Fruit fly (Drosophila melanogaster) whole organism, embryonic: ENCODE measurements around the gene Pink1.

Experiments
- Ada2b ChIP-seq: fragments of 200-800 bp; sonication (Bioruptor generic); IDR thresholded peaks from 2 replicates; pipeline ENCODE4 v1.3.6; 2022; ENCODE audit warnings: missing biosample characterization, missing genetic modification characterization
- Atf6 ChIP-seq: fragments of 200-800 bp; sonication (Bioruptor generic); IDR thresholded peaks from 2 replicates; pipeline ENCODE4 v1.3.6; 2022; ENCODE audit warnings: missing biosample characterization, missing genetic modification characterization
- Awh ChIP-seq: fragments of 200-800 bp; sonication (Bioruptor generic); IDR thresholded peaks from 2 replicates; pipeline ENCODE4, ENCODE4 v1.3.6; 2022; ENCODE audit warnings: missing biosample characterization, missing genetic modification characterization
- B-H2 ChIP-seq: fragments of 200-800 bp; sonication (Bioruptor generic); optimal IDR thresholded peaks from 2 replicates; lab custom pipeline; 2018; ENCODE audit warnings: missing biosample characterization, mild to moderate bottlenecking, missing genetic modification characterization
- CG10565 ChIP-seq: fragments of 200-800 bp; sonication (Bioruptor generic); optimal IDR thresholded peaks from 3 replicates; lab custom pipeline; 2016; ENCODE audit warnings: missing biosample characterization, mild to moderate bottlenecking, missing genetic modification characterization
- CG11085 ChIP-seq: fragments of 200-800 bp; sonication (Bioruptor generic); IDR thresholded peaks from 2 replicates; pipeline ENCODE4 v1.3.6; 2022; ENCODE audit warnings: missing biosample characterization, missing genetic modification characterization
- CG11696 ChIP-seq: fragments of 200-800 bp; sonication (Bioruptor generic); IDR thresholded peaks from 2 replicates; pipeline ENCODE4 v1.3.6; 2022; ENCODE audit warnings: missing biosample characterization, missing genetic modification characterization
- CG12155 ChIP-seq: fragments of 200-800 bp; sonication (Bioruptor generic); optimal IDR thresholded peaks from 3 replicates; lab custom pipeline; 2016; ENCODE audit warnings: missing biosample characterization, missing genetic modification characterization
- CG12299 ChIP-seq: fragments of 200-800 bp; sonication (Bioruptor generic); optimal IDR thresholded peaks from 2 replicates; lab custom pipeline; 2018; ENCODE audit warnings: missing biosample characterization, mild to moderate bottlenecking, missing genetic modification characterization
- CG13894 ChIP-seq: fragments of 200-800 bp; sonication (Bioruptor generic); optimal IDR thresholded peaks from 3 replicates; lab custom pipeline; 2018; ENCODE audit warnings: missing biosample characterization, mild to moderate bottlenecking, missing genetic modification characterization, moderate library complexity
- CG17359 ChIP-seq: fragments of 200-800 bp; sonication (Bioruptor generic); optimal IDR thresholded peaks from 3 replicates; lab custom pipeline; 2018; ENCODE audit warnings: missing biosample characterization, mild to moderate bottlenecking, missing genetic modification characterization, moderate library complexity
- CG17361 ChIP-seq: fragments of 200-800 bp; sonication (Bioruptor generic); IDR thresholded peaks from 3 replicates; pipeline ENCODE4 v1.3.6; 2022; ENCODE audit warnings: missing biosample characterization, missing genetic modification characterization
- CG17612 ChIP-seq: fragments of 200-800 bp; sonication (Bioruptor generic); IDR thresholded peaks from 2 replicates; pipeline ENCODE4 v1.3.6; 2022; ENCODE audit warnings: missing biosample characterization, missing genetic modification characterization
- CG18476 ChIP-seq: fragments of 200-800 bp; sonication (Bioruptor generic); optimal IDR thresholded peaks from 2 replicates; lab custom pipeline; 2016; ENCODE audit warnings: missing biosample characterization, mild to moderate bottlenecking, missing genetic modification characterization
- CG33213 ChIP-seq: fragments of 200-800 bp; sonication (Bioruptor generic); optimal IDR thresholded peaks from 3 replicates; lab custom pipeline; 2016; ENCODE audit warnings: missing biosample characterization, missing genetic modification characterization
- CG6254 ChIP-seq: fragments of 200-800 bp; sonication (Bioruptor generic); optimal IDR thresholded peaks from 3 replicates; lab custom pipeline; 2017; ENCODE audit warnings: mild to moderate bottlenecking, missing biosample characterization, missing genetic modification reagents, missing genetic modification characterization
- CG6683 ChIP-seq: fragments of 200-800 bp; sonication (Bioruptor generic); optimal IDR thresholded peaks from 2 replicates; lab custom pipeline; 2017; ENCODE audit warnings: missing biosample characterization, mild to moderate bottlenecking, missing genetic modification characterization, missing genetic modification reagents
- CG6791 ChIP-seq: fragments of 200-800 bp; sonication (Bioruptor generic); IDR thresholded peaks from 3 replicates; pipeline ENCODE4 v1.3.6; 2022; ENCODE audit warnings: missing biosample characterization, missing genetic modification characterization; ENCODE audit not compliant: partially characterized antibody
- CG6813 ChIP-seq: fragments of 200-800 bp; sonication (Bioruptor generic); optimal IDR thresholded peaks from 2 replicates; lab custom pipeline; 2017; ENCODE audit warnings: missing biosample characterization, missing genetic modification characterization, mild to moderate bottlenecking, moderate library complexity, missing genetic modification reagents
- CG7987 ChIP-seq: fragments of 200-800 bp; sonication (Bioruptor generic); optimal IDR thresholded peaks from 2 replicates; lab custom pipeline; 2018; ENCODE audit warnings: missing biosample characterization, mild to moderate bottlenecking, missing genetic modification characterization, moderate library complexity
- CG8478 ChIP-seq: fragments of >200 bp; optimal IDR thresholded peaks from 2 replicates; lab custom pipeline; 2018
- Dbx ChIP-seq: fragments of 200-800 bp; sonication (Bioruptor generic); IDR thresholded peaks from 3 replicates; pipeline ENCODE4 v1.3.6; 2022; ENCODE audit warnings: missing biosample characterization, missing genetic modification characterization
- Deaf1 ChIP-seq: fragments of 200-800 bp; optimal IDR thresholded peaks from 3 replicates; lab custom pipeline; 2019; ENCODE audit warnings: missing biosample characterization, mild to moderate bottlenecking, missing genetic modification characterization, moderate library complexity
- Dip3 ChIP-seq: fragments of 200-800 bp; sonication (Bioruptor generic); optimal IDR thresholded peaks from 3 replicates; lab custom pipeline; 2016; ENCODE audit warnings: missing biosample characterization, missing genetic modification characterization
- Dref ChIP-seq: fragments of 200-800 bp; sonication (Bioruptor generic); IDR thresholded peaks from 2 replicates; pipeline ENCODE4 v1.3.6; 2022; ENCODE audit warnings: missing biosample characterization, missing genetic modification characterization
- E2f1 ChIP-seq: fragments of 200-800 bp; sonication (Bioruptor generic); IDR thresholded peaks from 2 replicates; pipeline ENCODE4 v1.3.6; 2022; ENCODE audit warnings: missing biosample characterization, missing genetic modification characterization
- Ets97D ChIP-seq: fragments of 200-800 bp; sonication (Bioruptor generic); optimal IDR thresholded peaks from 3 replicates; lab custom pipeline; 2016; ENCODE audit warnings: missing biosample characterization, missing genetic modification characterization
- H15 ChIP-seq: fragments of 200-800 bp; sonication (Bioruptor generic); IDR thresholded peaks from 3 replicates; pipeline ENCODE4 v1.3.6; 2022; ENCODE audit warnings: missing biosample characterization, missing genetic modification characterization
- HLH54F ChIP-seq: fragments of 200-800 bp; sonication (Bioruptor generic); optimal IDR thresholded peaks from 3 replicates; lab custom pipeline; 2016; ENCODE audit warnings: missing biosample characterization, missing genetic modification characterization
- Lpt ChIP-seq: fragments of >200 bp; optimal IDR thresholded peaks from 2 replicates; lab custom pipeline; 2018; ENCODE audit warnings: missing biosample characterization, missing genetic modification characterization
- Max ChIP-seq: fragments of 200-800 bp; sonication (Bioruptor generic); optimal IDR thresholded peaks from 2 replicates; lab custom pipeline; 2016; ENCODE audit warnings: missing biosample characterization, mild to moderate bottlenecking, missing genetic modification characterization
- Med ChIP-seq: fragments of 200-800 bp; sonication (Bioruptor generic); peaks from one replicate; lab custom pipeline; 2016; ENCODE audit warnings: missing biosample characterization, missing genetic modification characterization, mild to moderate bottlenecking, inconsistent platforms, moderate library complexity
- Rfx ChIP-seq: fragments of 200-800 bp; sonication (Bioruptor generic); IDR thresholded peaks from 2 replicates; pipeline ENCODE4 v1.3.6; 2022; ENCODE audit warnings: missing biosample characterization, missing genetic modification characterization
- Usf ChIP-seq: fragments of 200-800 bp; sonication (Bioruptor generic); optimal IDR thresholded peaks from 2 replicates; lab custom pipeline; 2017; ENCODE audit warnings: missing genotype, missing biosample characterization, missing genetic modification characterization
- Vsx1 ChIP-seq: fragments of 200-800 bp; sonication (Bioruptor generic); optimal IDR thresholded peaks from 2 replicates; lab custom pipeline; 2017; ENCODE audit warnings: missing biosample characterization, mild to moderate bottlenecking, missing genetic modification characterization, missing genetic modification reagents
- Xrp1 ChIP-seq: fragments of 200-800 bp; sonication (Bioruptor generic); IDR thresholded peaks from 2 replicates; pipeline ENCODE4 v1.3.6; 2022; ENCODE audit warnings: missing biosample characterization, missing genetic modification characterization
- aop ChIP-seq: fragments of 200-800 bp; sonication (Bioruptor generic); IDR thresholded peaks from 2 replicates; pipeline ENCODE4 v1.3.6; 2022; ENCODE audit warnings: missing biosample characterization, missing genetic modification characterization
- chn ChIP-seq: fragments of 200-800 bp; sonication (Bioruptor generic); optimal IDR thresholded peaks from 2 replicates; lab custom pipeline; 2016; ENCODE audit warnings: missing biosample characterization, missing genetic modification characterization
- cwo ChIP-seq: fragments of 200-800 bp; sonication (Bioruptor generic); optimal IDR thresholded peaks from 3 replicates; lab custom pipeline; 2017; ENCODE audit warnings: missing biosample characterization, missing genetic modification characterization, mild to moderate bottlenecking, moderate library complexity, missing genetic modification reagents
- fru ChIP-seq: fragments of >200 bp; optimal IDR thresholded peaks from 2 replicates; lab custom pipeline; 2017
- gsb-n ChIP-seq: fragments of 200-800 bp; sonication (Bioruptor generic); optimal IDR thresholded peaks from 3 replicates; lab custom pipeline; 2018; ENCODE audit warnings: missing biosample characterization, mild to moderate bottlenecking, missing genetic modification characterization
- hbn ChIP-seq: fragments of 200-800 bp; sonication (Bioruptor generic); IDR thresholded peaks from 2 replicates; pipeline ENCODE4 v1.3.6; 2022; ENCODE audit warnings: missing biosample characterization, missing genetic modification characterization; ENCODE audit not compliant: partially characterized antibody
- inv ChIP-seq: fragments of 200-800 bp; sonication (Bioruptor generic); IDR thresholded peaks from 2 replicates; pipeline ENCODE4 v1.3.6; 2022; ENCODE audit warnings: missing biosample characterization, missing genetic modification characterization; ENCODE audit not compliant: partially characterized antibody
- mld ChIP-seq: fragments of 200-800 bp; sonication (Bioruptor generic); IDR thresholded peaks from 3 replicates; pipeline ENCODE4 v1.3.6; 2022; ENCODE audit warnings: missing biosample characterization, missing genetic modification characterization; ENCODE audit not compliant: partially characterized antibody
- otp ChIP-seq: fragments of 200-800 bp; sonication (Bioruptor generic); IDR thresholded peaks from 3 replicates; pipeline ENCODE4, ENCODE4 v1.3.6; 2022; ENCODE audit warnings: missing biosample characterization, missing genetic modification characterization
- sd ChIP-seq: fragments of 200-800 bp; sonication (Bioruptor generic); optimal IDR thresholded peaks from 3 replicates; lab custom pipeline; 2018; ENCODE audit warnings: missing biosample characterization, mild to moderate bottlenecking, missing genetic modification characterization, moderate library complexity
- sens-2 ChIP-seq: fragments of 200-800 bp; sonication (Bioruptor generic); IDR thresholded peaks from 2 replicates; pipeline ENCODE4 v1.3.6; 2022; ENCODE audit warnings: missing biosample characterization, missing genetic modification characterization
- toy ChIP-seq: fragments of 200-800 bp; sonication (Bioruptor generic); IDR thresholded peaks from 2 replicates; pipeline ENCODE4 v1.3.6; 2022; ENCODE audit warnings: missing biosample characterization, missing genetic modification characterization
- unc-4 ChIP-seq: fragments of 200-800 bp; sonication (Bioruptor generic); IDR thresholded peaks from 2 replicates; pipeline ENCODE4 v1.3.6; 2022; ENCODE audit warnings: missing biosample characterization, missing genetic modification characterization; ENCODE audit not compliant: partially characterized antibody
- vnd ChIP-seq: fragments of 200-800 bp; sonication (Bioruptor generic); IDR thresholded peaks from 3 replicates; pipeline ENCODE4 v1.3.6; 2022; ENCODE audit warnings: missing biosample characterization, missing genetic modification characterization; ENCODE audit not compliant: partially characterized antibody

Pink1 gene

dm6 chrX:6673637-6674487, 9.7 kb upstream of the Pink1 start, which contains the start of the genes CG3198 and Mcm6 (continued):
- no peak for TF ChIP-seq CG13894
- no peak for TF ChIP-seq mld (GFP tag; lab: Robert Waterston, UW)
- TF ChIP-seq Ada2b (GFP tag; lab: Robert Waterston, UW), result no peak
- TF ChIP-seq Dbx (GFP tag; lab: Robert Waterston, UW), result no peak
- TF ChIP-seq CG17361 (GFP tag; lab: Robert Waterston, UW), result no peak
- TF ChIP-seq CG7987, result no peak
- TF ChIP-seq Usf, result no peak
- TF ChIP-seq CG11085 (GFP tag; lab: Robert Waterston, UW), result no peak
- TF ChIP-seq CG8478, result no peak
- TF ChIP-seq B-H2 (GFP tag; lab: Kevin White, UChicago), result no peak
- TF ChIP-seq CG10565, result no peak
- TF ChIP-seq CG33213 (GFP tag; lab: Kevin White, UChicago), result no peak
- no peak for TF ChIP-seq chn
- TF ChIP-seq E2f1, result peak; percentile 89
- TF ChIP-seq CG6683 (GFP tag; lab: Kevin White, UChicago), result no peak
- no peak for TF ChIP-seq CG12155 (GFP tag; lab: Kevin White, UChicago)
- no peak for TF ChIP-seq Xrp1 (GFP tag; lab: Robert Waterston, UW)
- TF ChIP-seq hbn (GFP tag; lab: Robert Waterston, UW), result peak; percentile 63
- no peak for TF ChIP-seq sens-2
- no peak for TF ChIP-seq sd
- no peak for TF ChIP-seq CG11696 (GFP tag; lab: Robert Waterston, UW)
- TF ChIP-seq aop (GFP tag; lab: Robert Waterston, UW), result no peak
- no peak for TF ChIP-seq HLH54F (GFP tag; lab: Kevin White, UChicago)
- TF ChIP-seq Max (GFP tag; lab: Kevin White, UChicago), result no peak
- no peak for TF ChIP-seq Awh (GFP tag; lab: Robert Waterston, UW)
- TF ChIP-seq Ets97D (GFP tag; lab: Kevin White, UChicago), result peak; percentile 51
- no peak for TF ChIP-seq gsb-n
- no peak for TF ChIP-seq Lpt (GFP tag; lab: Kevin White, UChicago)
- peak; percentile 71 for TF ChIP-seq unc-4
- TF ChIP-seq Dref, result peak; percentile 68
- no peak for TF ChIP-seq Deaf1 (tag; lab: Kevin White, UChicago)
- no peak for TF ChIP-seq otp (GFP tag; lab: Robert Waterston, UW)
- TF ChIP-seq CG12299, result no peak
- peak; percentile 50; the same call in 1 of the 2 replicates for TF ChIP-seq inv (GFP tag; lab: Robert Waterston, UW)
- TF ChIP-seq CG17359, result no peak
- TF ChIP-seq CG6813 (GFP tag; lab: Kevin White, UChicago), result no peak
- TF ChIP-seq fru (lab: Kevin White, UChicago), result no peak
- TF ChIP-seq Vsx1 (GFP tag; lab: Kevin White, UChicago), result no peak
- TF ChIP-seq Dip3 (GFP tag; lab: Kevin White, UChicago), result no peak
- TF ChIP-seq toy (GFP tag; lab: Robert Waterston, UW), result no peak
- no peak for TF ChIP-seq CG18476 (GFP tag; lab: Kevin White, UChicago)
- TF ChIP-seq vnd (GFP tag; lab: Robert Waterston, UW), result peak; percentile 59; the same call in 1 of the 3 replicates
- TF ChIP-seq CG6254 (GFP tag; lab: Kevin White, UChicago), result no peak
- TF ChIP-seq H15, result no peak
- TF ChIP-seq Atf6 (GFP tag; lab: Robert Waterston, UW), result no peak
- TF ChIP-seq CG17612 (GFP tag; lab: Robert Waterston, UW), result no peak
- TF ChIP-seq cwo (GFP tag; lab: Kevin White, UChicago), result no peak
- peak; percentile 61; the same call in 2 of the 3 replicates for TF ChIP-seq CG6791 (GFP tag; lab: Robert Waterston, UW)
- 0 out of 2 replicates have a peak, but pooled peaks have one; percentile 16 for TF ChIP-seq Rfx (GFP tag; lab: Robert Waterston, UW)
- peak; percentile 57 for TF ChIP-seq Med (GFP tag; lab: Kevin White, UChicago)
